Worm (Caenorhabditis elegans) whole organism, L2 larva: Measurements from ENCODE around the gene Y70C5A.4.

Experiments
- C34F6.9 ChIP-seq: fragments of 150-350 bp; optimal IDR thresholded peaks from 2 replicates; lab custom pipeline; 2014; ENCODE audit warnings: missing biosample characterization, missing genetic modification characterization
- R02D3.7 ChIP-seq: fragments of 150-350 bp; optimal IDR thresholded peaks from 2 replicates; lab custom pipeline; 2014; ENCODE audit warnings: missing biosample characterization, missing genetic modification characterization
- Y55F3AM.14 ChIP-seq: fragments of 200-800 bp; sonication (Bioruptor generic); optimal IDR thresholded peaks from 2 replicates; lab custom pipeline; 2018; ENCODE audit warnings: mild to moderate bottlenecking, missing genetic modification characterization, missing compliant biosample characterization
- ZK546.5 ChIP-seq: sonication (generic microtip); optimal IDR thresholded peaks from 2 replicates; lab custom pipeline; 2017; ENCODE audit warnings: missing biosample characterization, missing genetic modification characterization
- alr-1 ChIP-seq: fragments of 150-350 bp; optimal IDR thresholded peaks from 2 replicates; lab custom pipeline; 2014; ENCODE audit warnings: missing biosample characterization, missing genetic modification characterization
- aly-2 ChIP-seq: fragments of 150-350 bp; optimal IDR thresholded peaks from 2 replicates; lab custom pipeline; 2014; ENCODE audit warnings: missing biosample characterization, missing genetic modification characterization
- blmp-1 ChIP-seq: sonication (generic microtip); optimal IDR thresholded peaks from 2 replicates; lab custom pipeline; 2017; ENCODE audit warnings: missing genetic modification characterization, mild to moderate bottlenecking, missing compliant biosample characterization, antibody characterized with exemption, moderate library complexity; ENCODE audit not compliant: insufficient read depth
- ceh-16 ChIP-seq: fragments of 150-350 bp; optimal IDR thresholded peaks from 2 replicates; lab custom pipeline; 2014; ENCODE audit warnings: missing biosample characterization, missing genetic modification characterization
- crh-2 ChIP-seq: sonication (generic microtip); optimal IDR thresholded peaks from 2 replicates; lab custom pipeline; 2017; ENCODE audit warnings: missing biosample characterization, missing genetic modification characterization
- dmd-4 ChIP-seq: sonication (generic microtip); optimal IDR thresholded peaks from 2 replicates; lab custom pipeline; 2017; ENCODE audit warnings: missing biosample characterization, missing genetic modification characterization
- elt-1 ChIP-seq: fragments of 150-350 bp; optimal IDR thresholded peaks from 2 replicates; lab custom pipeline; 2014; ENCODE audit warnings: missing biosample characterization, missing genetic modification characterization
- fos-1 ChIP-seq: fragments of 150-350 bp; optimal IDR thresholded peaks from 2 replicates; lab custom pipeline; 2014; ENCODE audit warnings: missing biosample characterization, missing genetic modification characterization
- gmeb-1 ChIP-seq: fragments of 150-350 bp; optimal IDR thresholded peaks from 2 replicates; lab custom pipeline; 2014; ENCODE audit warnings: missing biosample characterization, missing genetic modification characterization
- lin-11 ChIP-seq: fragments of 150-350 bp; sonication (generic microtip); optimal IDR thresholded peaks from 2 replicates; lab custom pipeline; 2014; ENCODE audit warnings: missing biosample characterization, missing genetic modification characterization, inconsistent platforms, mixed read lengths
- lin-13 ChIP-seq: fragments of 150-350 bp; optimal IDR thresholded peaks from 2 replicates; lab custom pipeline; 2014; ENCODE audit warnings: missing biosample characterization, missing genetic modification reagents, missing genetic modification characterization
- lin-39 ChIP-seq: fragments of 150-350 bp; optimal IDR thresholded peaks from 2 replicates; lab custom pipeline; 2014; ENCODE audit warnings: missing biosample characterization, missing genetic modification reagents, missing genetic modification characterization
- lsy-2 ChIP-seq, 2 experiments: fragments of 150-350 bp in 1 of 2; sonication (generic microtip) in 1 of 2; optimal IDR thresholded peaks; 2 replicates each; lab custom pipeline; 2014 to 2017; ENCODE audit warnings: missing biosample characterization in 2 of 2, missing genetic modification characterization in 2 of 2
- mab-5 ChIP-seq: fragments of 150-350 bp; optimal IDR thresholded peaks from 2 replicates; lab custom pipeline; 2014; ENCODE audit warnings: missing biosample characterization, missing genetic modification characterization
- mbf-1 ChIP-seq: sonication (generic microtip); optimal IDR thresholded peaks from 2 replicates; lab custom pipeline; 2017; ENCODE audit warnings: missing biosample characterization, missing genetic modification characterization
- mdl-1 ChIP-seq, 2 experiments: fragments of 150-350 bp in 1 of 2; sonication (generic microtip) in 1 of 2; optimal IDR thresholded peaks; 2 replicates each; lab custom pipeline; 2017; ENCODE audit warnings: missing biosample characterization in 2 of 2, missing genetic modification characterization in 2 of 2
- nhr-10 ChIP-seq: sonication (generic microtip); optimal IDR thresholded peaks from 2 replicates; lab custom pipeline; 2017; ENCODE audit warnings: missing biosample characterization, missing genetic modification characterization
- nhr-11 ChIP-seq: fragments of 150-350 bp; optimal IDR thresholded peaks from 2 replicates; lab custom pipeline; 2014; ENCODE audit warnings: missing biosample characterization, missing genetic modification characterization
- nhr-129 ChIP-seq: fragments of 150-350 bp; optimal IDR thresholded peaks from 2 replicates; lab custom pipeline; 2014; ENCODE audit warnings: missing biosample characterization, missing genetic modification characterization
- nhr-21 ChIP-seq: fragments of 150-350 bp; optimal IDR thresholded peaks from 2 replicates; lab custom pipeline; 2014; ENCODE audit warnings: missing biosample characterization, missing genetic modification characterization
- nhr-23 ChIP-seq: fragments of 150-350 bp; optimal IDR thresholded peaks from 2 replicates; lab custom pipeline; 2014; ENCODE audit warnings: missing biosample characterization, missing genetic modification reagents, missing genetic modification characterization
- nhr-237 ChIP-seq: fragments of 150-350 bp; optimal IDR thresholded peaks from 2 replicates; lab custom pipeline; 2014; ENCODE audit warnings: missing biosample characterization, missing genetic modification characterization
- nhr-25 ChIP-seq: fragments of 150-350 bp; sonication (generic microtip); optimal IDR thresholded peaks from 3 replicates; lab custom pipeline; 2014; ENCODE audit warnings: missing biosample characterization, missing genetic modification characterization
- nhr-77 ChIP-seq: fragments of 150-350 bp; optimal IDR thresholded peaks from 2 replicates; lab custom pipeline; 2014; ENCODE audit warnings: missing biosample characterization, missing genetic modification characterization
- sem-4 ChIP-seq: fragments of 150-350 bp; optimal IDR thresholded peaks from 2 replicates; lab custom pipeline; 2014; ENCODE audit warnings: missing biosample characterization, missing genetic modification reagents, missing genetic modification characterization
- sma-3 ChIP-seq: sonication (generic microtip); optimal IDR thresholded peaks from 2 replicates; lab custom pipeline; 2016; ENCODE audit warnings: missing genetic modification reagents, missing genetic modification characterization, missing compliant biosample characterization
- sma-9 ChIP-seq, 2 experiments: fragments of 150-350 bp in 1 of 2; sonication (generic microtip) in 1 of 2; optimal IDR thresholded peaks; 2 replicates each; lab custom pipeline; 2014 to 2016; ENCODE audit warnings: missing genetic modification characterization in 2 of 2, mild to moderate bottlenecking in 1 of 2, missing biosample characterization in 1 of 2, missing compliant biosample characterization in 1 of 2, missing genetic modification reagents in 1 of 2, moderate library complexity in 1 of 2
- unc-39 ChIP-seq: fragments of 150-350 bp; optimal IDR thresholded peaks from 2 replicates; lab custom pipeline; 2014; ENCODE audit warnings: missing biosample characterization, missing genetic modification characterization
- unc-55 ChIP-seq: fragments of 150-350 bp; sonication (generic microtip); optimal IDR thresholded peaks from 3 replicates; lab custom pipeline; 2014; ENCODE audit warnings: missing biosample characterization, missing genetic modification reagents, missing genetic modification characterization
- unc-62 ChIP-seq: fragments of 150-350 bp; optimal IDR thresholded peaks from 2 replicates; lab custom pipeline; 2014; ENCODE audit warnings: missing biosample characterization, missing genetic modification reagents, missing genetic modification characterization
- zag-1 ChIP-seq: fragments of 150-350 bp; optimal IDR thresholded peaks from 2 replicates; lab custom pipeline; 2014; ENCODE audit warnings: missing biosample characterization, missing genetic modification characterization
- ztf-11 ChIP-seq: sonication (generic microtip); optimal IDR thresholded peaks from 2 replicates; lab custom pipeline; 2017; ENCODE audit warnings: missing biosample characterization, missing genetic modification characterization
- ztf-4 ChIP-seq: fragments of 150-350 bp; optimal IDR thresholded peaks from 2 replicates; lab custom pipeline; 2014; ENCODE audit warnings: missing biosample characterization, missing genetic modification characterization

Gene Y70C5A.4

DNA sequence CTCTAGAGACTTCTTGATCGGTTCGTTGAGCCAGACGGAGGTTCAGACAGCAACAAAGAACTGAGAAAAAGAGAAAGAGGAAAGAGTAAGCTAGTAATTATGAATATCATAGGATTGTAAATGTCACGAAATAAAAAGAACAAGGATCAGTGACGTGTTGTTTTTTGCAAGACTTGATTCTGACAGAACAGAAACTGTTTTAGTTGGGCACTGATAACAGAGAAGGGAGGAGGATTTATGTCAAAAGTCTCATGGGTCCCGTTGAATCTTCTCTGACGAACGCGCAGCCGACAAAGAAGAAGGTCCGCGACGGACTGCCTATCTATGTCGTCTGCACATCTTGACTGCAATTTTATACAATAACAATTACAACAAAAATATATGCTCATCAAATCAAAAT lies 16.9 kb upstream of the Y70C5A.4 start, which contains the start of gene T03E6.9:
TSS of gene T03E6.9 (minus strand) at position 101 of the 400 bp plus-strand sequence.
- TF ChIP-seq crh-2 (tag; lab: Kevin White, UChicago) (no peak), mdl-1 (tag; optimal IDR thresholded peaks at IDR 0.05; lab: Kevin White, UChicago) (no peak), nhr-21 (tag; lab: Kevin White, UChicago) (no peak), nhr-11 (no peak), unc-62 (GFP tag; lab: Kevin White, UChicago) (no peak), lin-39 (tag; lab: Kevin White, UChicago) (no peak), ztf-4 (tag; lab: Kevin White, UChicago) (no peak), ztf-11 (tag; lab: Kevin White, UChicago) (no peak), nhr-77 (no peak), dmd-4 (tag; lab: Kevin White, UChicago) (no peak), nhr-25 (tag; lab: Kevin White, UChicago) (no peak)

DNA sequence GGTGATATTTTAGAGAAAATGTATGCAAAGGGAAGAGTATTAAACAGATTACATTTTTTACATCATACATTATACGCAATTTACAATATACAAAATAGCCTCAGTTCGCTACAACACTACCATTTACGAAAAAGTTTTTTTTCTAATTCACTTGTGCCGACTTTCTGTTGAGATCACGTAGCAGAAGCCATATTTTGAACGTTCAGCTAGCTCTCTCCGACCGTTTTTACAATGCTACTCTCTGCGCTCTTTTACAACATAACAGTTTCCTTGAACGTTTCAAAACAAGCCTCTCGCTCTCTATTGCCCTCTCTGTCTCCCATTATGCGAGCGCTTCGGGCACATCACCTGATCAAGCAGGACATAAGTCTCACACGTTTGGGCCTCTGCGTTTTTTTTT lies 14.5 kb upstream of the Y70C5A.4 start, which contains the start of gene T03E6.8:
TSS of gene T03E6.8 (minus strand) at position 101 of the 400 bp plus-strand sequence.
- no peak for TF ChIP-seq blmp-1
- TF ChIP-seq nhr-23 (tag; lab: Kevin White, UChicago), result no peak
- no peak for TF ChIP-seq nhr-10 (tag; lab: Kevin White, UChicago)
- no peak for TF ChIP-seq unc-39 (tag; lab: Kevin White, UChicago)
- no peak for TF ChIP-seq R02D3.7 (tag; lab: Kevin White, UChicago)
- no peak for TF ChIP-seq ceh-16 (tag; lab: Kevin White, UChicago)
- TF ChIP-seq aly-2, result no peak
- TF ChIP-seq nhr-21 (tag; lab: Kevin White, UChicago), result no peak
- TF ChIP-seq sem-4 (tag; lab: Kevin White, UChicago), result no peak
- TF ChIP-seq mdl-1 (tag; optimal IDR thresholded peaks at IDR 0.05; lab: Kevin White, UChicago), result no peak

DNA sequence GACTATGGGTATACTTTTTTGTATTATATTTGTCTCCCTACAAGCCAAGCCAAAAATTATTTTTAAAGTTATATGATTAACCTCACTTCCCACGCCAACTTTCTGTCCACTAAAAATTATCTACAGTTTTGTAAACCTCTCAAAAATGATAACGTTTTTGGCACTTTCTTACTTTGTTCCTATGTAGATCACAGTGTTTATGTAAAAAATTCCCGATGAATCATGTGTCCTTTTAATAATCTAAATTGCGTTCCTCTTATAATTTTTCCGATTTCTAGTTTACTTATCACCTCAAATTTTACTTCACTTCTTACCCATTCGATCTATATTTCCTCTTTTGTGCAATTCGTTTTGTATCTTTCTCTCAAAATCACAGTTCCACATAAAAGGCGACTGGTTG lies 13.3 kb upstream of the Y70C5A.4 start:
- TF ChIP-seq crh-2 (tag; lab: Kevin White, UChicago) (no peak), fos-1 (tag; lab: Kevin White, UChicago) (peak; percentile 18)
- TF ChIP-seq, all 48 proteins: peak for 1

DNA sequence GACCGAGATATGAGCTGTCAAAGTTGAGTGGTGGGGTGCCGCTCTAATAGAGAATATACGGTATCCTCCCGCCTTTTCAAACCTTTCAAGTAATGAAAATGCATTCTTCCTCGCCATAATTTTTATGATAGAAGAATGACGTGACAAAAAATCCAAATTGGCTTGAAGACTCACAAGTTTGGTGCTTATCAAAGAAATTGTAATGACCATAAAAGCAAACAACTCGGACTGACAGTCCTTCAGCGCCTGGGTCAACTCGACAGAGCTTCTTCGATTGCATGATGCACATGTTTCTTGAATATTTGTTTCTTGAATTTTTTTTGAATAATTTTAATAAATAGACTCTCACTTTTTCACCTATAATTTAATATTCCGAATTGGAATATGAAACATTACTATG lies 12.1 kb upstream of the Y70C5A.4 start:
- no peak for TF ChIP-seq lin-13 (GFP tag; lab: Kevin White, UChicago)
- TF ChIP-seq fos-1 (tag; lab: Kevin White, UChicago), result peak; percentile 74

DNA sequence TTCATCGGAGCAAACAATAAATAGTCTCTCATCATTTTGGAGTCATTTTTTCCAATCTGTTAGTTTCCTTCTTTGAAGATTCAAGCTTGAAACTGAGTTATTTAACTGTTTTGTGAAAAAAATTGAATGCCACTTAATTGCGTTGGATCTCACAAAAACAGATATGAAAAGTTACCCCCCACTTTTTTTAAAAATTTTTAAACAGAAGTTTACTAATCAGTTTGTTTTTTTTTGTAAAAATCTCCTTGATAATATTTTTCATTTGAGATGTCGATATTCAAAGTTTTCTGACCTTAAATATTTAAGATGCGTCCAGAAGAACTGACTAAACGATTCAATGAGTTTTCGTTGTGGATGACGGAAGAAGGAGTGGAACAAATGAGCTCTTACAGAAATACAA lies 11.2 kb upstream of the Y70C5A.4 start, which contains the start of gene Y32B12C.1:
TSS of gene Y32B12C.1 (plus strand) at position 301 of the 400 bp plus-strand sequence.
- TF ChIP-seq elt-1 (tag; lab: Kevin White, UChicago), result no peak
- no peak for TF ChIP-seq ZK546.5
- no peak for TF ChIP-seq gmeb-1 (tag; lab: Kevin White, UChicago)
- no peak for TF ChIP-seq unc-62 (GFP tag; lab: Kevin White, UChicago)
- TF ChIP-seq crh-2 (tag; lab: Kevin White, UChicago), result no peak
- no peak for TF ChIP-seq Y55F3AM.14 (GFP tag; lab: Kevin White, UChicago)
- TF ChIP-seq sma-3 (GFP tag; lab: Kevin White, UChicago), result no peak
- no peak for TF ChIP-seq nhr-10 (tag; lab: Kevin White, UChicago)
- TF ChIP-seq nhr-23 (tag; lab: Kevin White, UChicago), result no peak
- TF ChIP-seq blmp-1, result no peak
- TF ChIP-seq nhr-21 (tag; lab: Kevin White, UChicago), result no peak
- TF ChIP-seq ceh-16 (tag; lab: Kevin White, UChicago), result no peak

DNA sequence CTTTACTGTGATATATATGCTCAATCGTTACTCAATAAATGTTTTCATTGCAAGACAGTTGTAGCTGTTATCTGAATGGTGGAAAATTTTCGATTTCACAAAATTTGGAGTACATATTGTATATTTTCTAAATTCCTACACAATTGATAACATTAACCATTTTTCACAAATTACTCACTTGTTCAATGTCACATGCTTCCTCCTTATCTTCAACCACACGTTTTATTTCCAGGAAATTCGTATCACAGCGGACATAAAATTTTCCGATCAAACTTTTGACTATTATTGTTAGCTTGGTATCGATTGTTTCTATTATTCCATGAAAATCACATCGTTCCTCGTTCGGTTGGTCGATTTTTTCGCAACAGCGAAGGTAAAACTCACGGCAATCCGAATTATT lies 9.1 kb upstream of the Y70C5A.4 start:
- TF ChIP-seq nhr-25 (tag; lab: Kevin White, UChicago), result no peak
- TF ChIP-seq unc-55 (GFP tag; lab: Kevin White, UChicago), result no peak
- peak; percentile 24 for TF ChIP-seq fos-1 (tag; lab: Kevin White, UChicago)
- TF ChIP-seq, all 48 proteins: peak for 1

DNA sequence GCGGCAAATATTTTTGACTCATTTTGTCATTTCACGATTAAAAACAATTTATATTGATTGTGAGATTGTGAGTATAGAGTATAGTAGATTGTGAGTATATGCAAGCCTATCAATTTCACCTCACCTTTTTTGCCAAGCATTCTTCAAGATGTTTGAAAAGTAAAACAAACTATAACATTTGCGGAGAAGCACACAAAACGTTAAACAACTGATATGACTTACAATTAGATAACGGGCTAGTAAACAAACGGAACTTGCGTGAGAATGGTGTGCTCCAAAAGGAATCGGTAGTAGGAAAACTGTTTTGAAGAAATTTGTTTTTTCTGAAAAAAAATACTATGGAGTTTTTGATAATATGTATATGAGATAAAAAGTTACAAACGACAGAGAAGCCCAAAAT lies 7.5 kb upstream of the Y70C5A.4 start:
- TF ChIP-seq nhr-77 (no peak), nhr-21 (tag; lab: Kevin White, UChicago) (no peak), blmp-1 (no peak), sma-3 (GFP tag; lab: Kevin White, UChicago) (no peak), ztf-11 (tag; lab: Kevin White, UChicago) (no peak), sem-4 (tag; lab: Kevin White, UChicago) (no peak), mdl-1 (tag; optimal IDR thresholded peaks at IDR 0.05; lab: Kevin White, UChicago) (no peak), nhr-10 (tag; lab: Kevin White, UChicago) (no peak), lin-11 (no peak), lsy-2 (tag; optimal IDR thresholded peaks at IDR 0.05; lab: Kevin White, UChicago) (no peak), gmeb-1 (tag; lab: Kevin White, UChicago) (no peak), nhr-237 (tag; lab: Kevin White, UChicago) (no peak), nhr-129 (tag; lab: Kevin White, UChicago) (no peak), unc-55 (GFP tag; lab: Kevin White, UChicago) (no peak), C34F6.9 (tag; lab: Kevin White, UChicago) (no peak), sma-9 (GFP tag; optimal IDR thresholded peaks at IDR 0.05; lab: Kevin White, UChicago) (peak; percentile 10), sma-9 (tag; optimal IDR thresholded peaks at IDR 0.05; lab: Kevin White, UChicago) (no peak), mbf-1 (no peak), alr-1 (tag; lab: Kevin White, UChicago) (no peak), ztf-4 (tag; lab: Kevin White, UChicago) (no peak), aly-2 (no peak), crh-2 (tag; lab: Kevin White, UChicago) (peak; percentile 13), mab-5 (tag; lab: Kevin White, UChicago) (no peak), zag-1 (tag; lab: Kevin White, UChicago) (no peak), fos-1 (tag; lab: Kevin White, UChicago) (peak; percentile 84)
